Worm (Caenorhabditis elegans) whole organism, L2 larva: Measurements from ENCODE around the gene nspc-19.
A peak's percentile ranks its signal among the peaks of the same experiment; 100 is the strongest.

Experiments
- F13H6.1 ChIP-seq: sonication (generic microtip); optimal IDR thresholded peaks from 2 replicates; lab custom pipeline; 2016; ENCODE audit warnings: missing genetic modification characterization, missing compliant biosample characterization
- R02D3.7 ChIP-seq: fragments of 150-350 bp; optimal IDR thresholded peaks from 2 replicates; lab custom pipeline; 2014; ENCODE audit warnings: missing biosample characterization, missing genetic modification characterization
- Y55F3AM.14 ChIP-seq: fragments of 200-800 bp; sonication (Bioruptor generic); optimal IDR thresholded peaks from 2 replicates; lab custom pipeline; 2018; ENCODE audit warnings: mild to moderate bottlenecking, missing genetic modification characterization, missing compliant biosample characterization
- ZK546.5 ChIP-seq: sonication (generic microtip); optimal IDR thresholded peaks from 2 replicates; lab custom pipeline; 2017; ENCODE audit warnings: missing biosample characterization, missing genetic modification characterization
- aly-2 ChIP-seq: fragments of 150-350 bp; optimal IDR thresholded peaks from 2 replicates; lab custom pipeline; 2014; ENCODE audit warnings: missing biosample characterization, missing genetic modification characterization
- blmp-1 ChIP-seq: sonication (generic microtip); optimal IDR thresholded peaks from 2 replicates; lab custom pipeline; 2017; ENCODE audit warnings: missing genetic modification characterization, mild to moderate bottlenecking, missing compliant biosample characterization, antibody characterized with exemption, moderate library complexity; ENCODE audit not compliant: insufficient read depth
- ceh-82 ChIP-seq: fragments of 150-350 bp; optimal IDR thresholded peaks from 2 replicates; lab custom pipeline; 2014; ENCODE audit warnings: missing biosample characterization, missing genetic modification characterization
- crh-2 ChIP-seq: sonication (generic microtip); optimal IDR thresholded peaks from 2 replicates; lab custom pipeline; 2017; ENCODE audit warnings: missing biosample characterization, missing genetic modification characterization
- dmd-4 ChIP-seq: sonication (generic microtip); optimal IDR thresholded peaks from 2 replicates; lab custom pipeline; 2017; ENCODE audit warnings: missing biosample characterization, missing genetic modification characterization
- elt-1 ChIP-seq: fragments of 150-350 bp; optimal IDR thresholded peaks from 2 replicates; lab custom pipeline; 2014; ENCODE audit warnings: missing biosample characterization, missing genetic modification characterization
- fos-1 ChIP-seq: fragments of 150-350 bp; optimal IDR thresholded peaks from 2 replicates; lab custom pipeline; 2014; ENCODE audit warnings: missing biosample characterization, missing genetic modification characterization
- gmeb-1 ChIP-seq: fragments of 150-350 bp; optimal IDR thresholded peaks from 2 replicates; lab custom pipeline; 2014; ENCODE audit warnings: missing biosample characterization, missing genetic modification characterization
- lsy-2 ChIP-seq, 2 experiments: fragments of 150-350 bp in 1 of 2; sonication (generic microtip) in 1 of 2; optimal IDR thresholded peaks; 2 replicates each; lab custom pipeline; 2014 to 2017; ENCODE audit warnings: missing biosample characterization in 2 of 2, missing genetic modification characterization in 2 of 2
- mab-5 ChIP-seq: fragments of 150-350 bp; optimal IDR thresholded peaks from 2 replicates; lab custom pipeline; 2014; ENCODE audit warnings: missing biosample characterization, missing genetic modification characterization
- mdl-1 ChIP-seq, 2 experiments: fragments of 150-350 bp in 1 of 2; sonication (generic microtip) in 1 of 2; optimal IDR thresholded peaks; 2 replicates each; lab custom pipeline; 2017; ENCODE audit warnings: missing biosample characterization in 2 of 2, missing genetic modification characterization in 2 of 2
- nhr-10 ChIP-seq: sonication (generic microtip); optimal IDR thresholded peaks from 2 replicates; lab custom pipeline; 2017; ENCODE audit warnings: missing biosample characterization, missing genetic modification characterization
- nhr-11 ChIP-seq: fragments of 150-350 bp; optimal IDR thresholded peaks from 2 replicates; lab custom pipeline; 2014; ENCODE audit warnings: missing biosample characterization, missing genetic modification characterization
- nhr-23 ChIP-seq: fragments of 150-350 bp; optimal IDR thresholded peaks from 2 replicates; lab custom pipeline; 2014; ENCODE audit warnings: missing biosample characterization, missing genetic modification reagents, missing genetic modification characterization
- nhr-25 ChIP-seq: fragments of 150-350 bp; sonication (generic microtip); optimal IDR thresholded peaks from 3 replicates; lab custom pipeline; 2014; ENCODE audit warnings: missing biosample characterization, missing genetic modification characterization
- nhr-77 ChIP-seq: fragments of 150-350 bp; optimal IDR thresholded peaks from 2 replicates; lab custom pipeline; 2014; ENCODE audit warnings: missing biosample characterization, missing genetic modification characterization
- peb-1 ChIP-seq: fragments of 150-350 bp; optimal IDR thresholded peaks from 2 replicates; lab custom pipeline; 2014; ENCODE audit warnings: missing biosample characterization, missing genetic modification characterization
- sem-4 ChIP-seq: fragments of 150-350 bp; optimal IDR thresholded peaks from 2 replicates; lab custom pipeline; 2014; ENCODE audit warnings: missing biosample characterization, missing genetic modification reagents, missing genetic modification characterization
- skn-1 ChIP-seq: sonication (generic microtip); optimal IDR thresholded peaks from 2 replicates; lab custom pipeline; 2017; ENCODE audit warnings: missing biosample characterization, missing genetic modification characterization
- sma-3 ChIP-seq: sonication (generic microtip); optimal IDR thresholded peaks from 2 replicates; lab custom pipeline; 2016; ENCODE audit warnings: missing genetic modification reagents, missing genetic modification characterization, missing compliant biosample characterization
- sma-9 ChIP-seq, 2 experiments: fragments of 150-350 bp in 1 of 2; sonication (generic microtip) in 1 of 2; optimal IDR thresholded peaks; 2 replicates each; lab custom pipeline; 2014 to 2016; ENCODE audit warnings: missing genetic modification characterization in 2 of 2, mild to moderate bottlenecking in 1 of 2, missing biosample characterization in 1 of 2, missing compliant biosample characterization in 1 of 2, missing genetic modification reagents in 1 of 2, moderate library complexity in 1 of 2
- snpc-4 ChIP-seq: fragments of 150-350 bp; optimal IDR thresholded peaks from 2 replicates; lab custom pipeline; 2014; ENCODE audit warnings: missing biosample characterization, missing genetic modification characterization
- zag-1 ChIP-seq: fragments of 150-350 bp; optimal IDR thresholded peaks from 2 replicates; lab custom pipeline; 2014; ENCODE audit warnings: missing biosample characterization, missing genetic modification characterization
- ztf-1 ChIP-seq: fragments of 200-800 bp; sonication (Bioruptor generic); conservative IDR thresholded peaks from 2 replicates; pipeline ENCODE4 v1.3.6; 2022; ENCODE audit warnings: missing genetic modification characterization, missing compliant biosample characterization
- ztf-11 ChIP-seq: sonication (generic microtip); optimal IDR thresholded peaks from 2 replicates; lab custom pipeline; 2017; ENCODE audit warnings: missing biosample characterization, missing genetic modification characterization
- ztf-4 ChIP-seq: fragments of 150-350 bp; optimal IDR thresholded peaks from 2 replicates; lab custom pipeline; 2014; ENCODE audit warnings: missing biosample characterization, missing genetic modification characterization

Gene nspc-19

DNA sequence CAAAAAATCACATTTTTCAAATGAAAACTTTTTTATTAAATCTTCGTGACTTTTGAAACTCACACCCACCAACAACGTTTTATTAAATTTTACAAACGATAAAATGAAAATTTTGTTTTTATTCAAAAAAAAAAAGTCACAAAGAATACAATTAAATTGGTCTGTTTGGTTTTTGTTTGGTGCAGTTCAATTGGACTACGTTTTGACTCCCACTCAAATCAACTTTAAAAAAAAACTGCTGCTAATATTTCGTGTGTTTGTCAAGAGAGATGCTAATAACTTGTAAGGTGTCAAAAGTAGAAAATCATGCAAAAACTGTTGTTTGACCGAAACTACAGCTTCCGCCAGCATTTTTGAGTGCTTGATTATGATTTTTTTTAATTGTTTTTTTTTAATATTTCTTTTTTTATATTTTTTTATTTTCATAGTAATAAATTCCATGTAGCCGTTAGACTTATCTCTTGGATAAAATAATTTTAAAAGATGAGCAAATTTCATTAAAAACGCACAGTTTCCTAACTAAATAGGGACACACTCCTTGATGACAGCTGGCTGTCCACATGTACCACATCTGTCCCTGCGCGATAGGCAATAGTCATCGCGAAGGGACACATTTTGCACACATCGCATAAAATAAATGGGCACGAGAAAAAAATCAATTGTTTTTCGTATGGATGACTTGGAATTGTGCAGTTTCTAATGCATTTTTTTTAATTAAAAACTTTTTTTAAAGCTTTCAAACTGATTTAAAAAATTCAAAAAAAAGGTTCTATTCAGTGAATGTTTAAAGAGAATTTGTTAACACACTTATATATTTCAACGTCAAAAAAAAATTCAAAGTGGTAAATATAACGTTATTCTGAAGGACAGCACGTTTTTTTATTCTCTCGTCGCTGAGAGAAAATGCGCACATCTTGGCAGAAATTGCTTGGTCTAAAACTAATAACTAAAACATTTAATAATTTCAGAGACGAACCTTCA lies 2.9 kb upstream of the nspc-19 start (continued):
- TF ChIP-seq sma-9 (GFP tag; optimal IDR thresholded peaks at IDR 0.05; lab: Kevin White, UChicago) (peak; percentile 99), sma-9 (tag; optimal IDR thresholded peaks at IDR 0.05; lab: Kevin White, UChicago) (no peak), ztf-4 (tag; lab: Kevin White, UChicago) (peak; percentile 99), nhr-11 (tag; lab: Kevin White, UChicago) (peak; percentile 81), ztf-11 (tag; lab: Kevin White, UChicago) (peak; percentile 82), ztf-1 (GFP tag; lab: Robert Waterston, UW) (no peak)

- TF ChIP-seq Y55F3AM.14 (GFP tag; lab: Kevin White, UChicago) = no peak
- no peak for TF ChIP-seq zag-1 (tag; lab: Kevin White, UChicago)
- TF ChIP-seq lsy-2 (tag; optimal IDR thresholded peaks at IDR 0.05; lab: Kevin White, UChicago) = no peak
- no peak for TF ChIP-seq snpc-4 (tag; lab: Kevin White, UChicago)
- TF ChIP-seq elt-1 (tag; lab: Kevin White, UChicago) = no peak
- no peak for TF ChIP-seq sem-4 (tag; lab: Kevin White, UChicago)
- no peak for TF ChIP-seq crh-2 (tag; lab: Kevin White, UChicago)
Observed at ce11 chrX:14527559-14527958, 940 bp upstream of the nspc-19 start, which contains the start of gene nspc-18. nspc-18 (minus strand) TSS chrX:14527659.

DNA sequence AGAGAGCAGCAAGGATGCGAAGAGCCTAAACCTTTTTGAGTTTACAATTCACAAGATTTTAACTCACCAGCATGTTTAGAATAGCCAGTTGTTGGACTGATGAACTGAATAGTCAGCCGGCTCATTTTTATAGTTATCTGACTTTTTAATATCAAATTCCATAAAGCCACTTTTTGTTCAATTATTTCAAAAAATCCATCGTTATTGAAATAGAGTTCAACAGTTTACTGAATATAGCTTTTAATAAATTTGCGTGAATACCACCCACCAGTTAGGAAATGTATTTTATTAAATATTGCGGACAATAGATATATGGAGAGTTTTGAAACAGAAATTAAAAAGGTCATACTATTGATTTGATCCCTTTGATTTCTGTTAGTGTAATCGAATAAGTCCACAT lies 1.6 kb downstream of the nspc-19 start, which contains the start of gene nspc-20:
TSS of gene nspc-20 (minus strand) at position 101 of the 400 bp plus-strand sequence.
- no peak for TF ChIP-seq lsy-2 (tag; optimal IDR thresholded peaks at IDR 0.05; lab: Kevin White, UChicago)
- no peak for TF ChIP-seq skn-1 (tag; lab: Kevin White, UChicago)
- TF ChIP-seq ceh-82 (tag; lab: Kevin White, UChicago) = no peak

DNA sequence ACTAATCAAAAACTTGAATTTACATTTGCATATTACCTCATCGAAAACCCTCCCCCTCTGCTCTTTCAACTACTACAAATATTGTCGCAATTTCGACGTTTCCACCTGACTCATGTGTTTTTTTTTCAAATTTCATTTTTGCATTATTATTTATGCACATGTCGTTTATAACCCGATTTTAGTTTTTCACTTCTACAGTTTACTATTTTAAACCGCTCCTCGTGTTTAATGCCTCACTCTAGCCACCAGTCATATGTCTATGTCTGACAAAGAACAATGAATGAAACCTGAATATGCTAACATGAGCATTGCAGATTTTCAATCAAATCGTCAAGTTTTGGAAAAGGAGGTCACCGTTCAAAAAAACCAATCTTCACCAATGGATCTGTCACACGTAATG lies 5.6 kb downstream of the nspc-19 start, which contains the start of gene T24C2.5:
TSS of gene T24C2.5 (plus strand) at position 301 of the 400 bp plus-strand sequence.
- TF ChIP-seq R02D3.7 (tag; lab: Kevin White, UChicago) (no peak), F13H6.1 (tag; lab: Kevin White, UChicago) (no peak), dmd-4 (tag; lab: Kevin White, UChicago) (no peak), fos-1 (no peak), sma-3 (GFP tag; lab: Kevin White, UChicago) (no peak), ztf-1 (GFP tag; lab: Robert Waterston, UW) (no peak), ZK546.5 (tag; lab: Kevin White, UChicago) (no peak), nhr-10 (no peak), nhr-77 (no peak), crh-2 (tag; lab: Kevin White, UChicago) (no peak)

ce11 chrX:14534596-14534995 lies 6.1 kb downstream of the nspc-19 start:
- TF ChIP-seq sma-9 (GFP tag; optimal IDR thresholded peaks at IDR 0.05; lab: Kevin White, UChicago) (peak; percentile 29), sma-9 (tag; optimal IDR thresholded peaks at IDR 0.05; lab: Kevin White, UChicago) (no peak), mdl-1 (tag; optimal IDR thresholded peaks at IDR 0.05; lab: Kevin White, UChicago) (no peak)

- TF ChIP-seq nhr-11 (tag; lab: Kevin White, UChicago) (no peak), mab-5 (tag; lab: Kevin White, UChicago) (no peak), ztf-1 (GFP tag; lab: Robert Waterston, UW) (no peak), nhr-25 (tag; lab: Kevin White, UChicago) (no peak), aly-2 (tag; lab: Kevin White, UChicago) (no peak), gmeb-1 (tag; lab: Kevin White, UChicago) (no peak)
Observed at ce11 chrX:14535913-14536312, 7.4 kb downstream of the nspc-19 start.

ce11 chrX:14537625-14538024 lies 9.1 kb downstream of the nspc-19 start:
- TF ChIP-seq fos-1 = peak; percentile 29
- TF ChIP-seq blmp-1 (tag; lab: Kevin White, UChicago) = no peak
- TF ChIP-seq peb-1 (tag; lab: Kevin White, UChicago) = no peak
- TF ChIP-seq ZK546.5 (tag; lab: Kevin White, UChicago) = no peak
- TF ChIP-seq nhr-77 = no peak
- TF ChIP-seq nhr-23 (tag; lab: Kevin White, UChicago) = no peak
- TF ChIP-seq F13H6.1 (tag; lab: Kevin White, UChicago) = no peak
- TF ChIP-seq nhr-10 = no peak
